Fruit fly (Drosophila melanogaster) whole organism, wandering third instar larva: Measurements from ENCODE around the gene Sbp2.

Experiments used
- h ChIP-seq: fragments of 200-800 bp; sonication (Bioruptor generic); optimal IDR thresholded peaks from 3 replicates; lab custom pipeline; 2016; ENCODE audit warnings: missing biosample characterization, mild to moderate bottlenecking, missing genetic modification characterization
- pan ChIP-seq: fragments of >200 bp; optimal IDR thresholded peaks from 2 replicates; lab custom pipeline; 2017
- usp ChIP-seq: fragments of >200 bp; optimal IDR thresholded peaks from 2 replicates; lab custom pipeline; 2017; ENCODE audit warnings: missing biosample characterization, missing genetic modification characterization

- TF ChIP-seq usp (GFP tag; lab: Kevin White, UChicago) (no peak), h (GFP tag; lab: Kevin White, UChicago) (no peak), pan (lab: Kevin White, UChicago) (no peak)
These were observed 15.1 kb downstream of the Sbp2 start, which contains the start of gene CG43059 for dm6 chr3L:8318916-8319506.
